Worm (Caenorhabditis elegans) whole organism, L2 larva: Measurements from ENCODE around the gene F58F9.9.
A peak's percentile ranks its signal among the peaks of the same experiment; 100 is the strongest.

Source experiments
- C34F6.9 ChIP-seq: fragments of 150-350 bp; optimal IDR thresholded peaks from 2 replicates; lab custom pipeline; 2014; ENCODE audit warnings: missing biosample characterization, missing genetic modification characterization
- F13H6.1 ChIP-seq: sonication (generic microtip); optimal IDR thresholded peaks from 2 replicates; lab custom pipeline; 2016; ENCODE audit warnings: missing genetic modification characterization, missing compliant biosample characterization
- Y55F3AM.14 ChIP-seq: fragments of 200-800 bp; sonication (Bioruptor generic); optimal IDR thresholded peaks from 2 replicates; lab custom pipeline; 2018; ENCODE audit warnings: mild to moderate bottlenecking, missing genetic modification characterization, missing compliant biosample characterization
- ZK546.5 ChIP-seq: sonication (generic microtip); optimal IDR thresholded peaks from 2 replicates; lab custom pipeline; 2017; ENCODE audit warnings: missing biosample characterization, missing genetic modification characterization
- alr-1 ChIP-seq: fragments of 150-350 bp; optimal IDR thresholded peaks from 2 replicates; lab custom pipeline; 2014; ENCODE audit warnings: missing biosample characterization, missing genetic modification characterization
- aly-2 ChIP-seq: fragments of 150-350 bp; optimal IDR thresholded peaks from 2 replicates; lab custom pipeline; 2014; ENCODE audit warnings: missing biosample characterization, missing genetic modification characterization
- ama-1 ChIP-seq: fragments of 150-350 bp; optimal IDR thresholded peaks from 2 replicates; lab custom pipeline; 2018; ENCODE audit warnings: inconsistent platforms
- blmp-1 ChIP-seq: sonication (generic microtip); optimal IDR thresholded peaks from 2 replicates; lab custom pipeline; 2017; ENCODE audit warnings: missing genetic modification characterization, mild to moderate bottlenecking, missing compliant biosample characterization, antibody characterized with exemption, moderate library complexity; ENCODE audit not compliant: insufficient read depth
- ceh-16 ChIP-seq: fragments of 150-350 bp; optimal IDR thresholded peaks from 2 replicates; lab custom pipeline; 2014; ENCODE audit warnings: missing biosample characterization, missing genetic modification characterization
- ceh-82 ChIP-seq: fragments of 150-350 bp; optimal IDR thresholded peaks from 2 replicates; lab custom pipeline; 2014; ENCODE audit warnings: missing biosample characterization, missing genetic modification characterization
- crh-2 ChIP-seq: sonication (generic microtip); optimal IDR thresholded peaks from 2 replicates; lab custom pipeline; 2017; ENCODE audit warnings: missing biosample characterization, missing genetic modification characterization
- dmd-4 ChIP-seq: sonication (generic microtip); optimal IDR thresholded peaks from 2 replicates; lab custom pipeline; 2017; ENCODE audit warnings: missing biosample characterization, missing genetic modification characterization
- elt-3 ChIP-seq: sonication (generic microtip); optimal IDR thresholded peaks from 2 replicates; lab custom pipeline; 2017; ENCODE audit warnings: missing biosample characterization, missing genetic modification characterization
- fos-1 ChIP-seq: fragments of 150-350 bp; optimal IDR thresholded peaks from 2 replicates; lab custom pipeline; 2014; ENCODE audit warnings: missing biosample characterization, missing genetic modification characterization
- gmeb-1 ChIP-seq: fragments of 150-350 bp; optimal IDR thresholded peaks from 2 replicates; lab custom pipeline; 2014; ENCODE audit warnings: missing biosample characterization, missing genetic modification characterization
- lin-11 ChIP-seq: fragments of 150-350 bp; sonication (generic microtip); optimal IDR thresholded peaks from 2 replicates; lab custom pipeline; 2014; ENCODE audit warnings: missing biosample characterization, missing genetic modification characterization, inconsistent platforms, mixed read lengths
- lin-13 ChIP-seq: fragments of 150-350 bp; optimal IDR thresholded peaks from 2 replicates; lab custom pipeline; 2014; ENCODE audit warnings: missing biosample characterization, missing genetic modification reagents, missing genetic modification characterization
- lsy-2 ChIP-seq, 2 experiments: fragments of 150-350 bp in 1 of 2; sonication (generic microtip) in 1 of 2; optimal IDR thresholded peaks; 2 replicates each; lab custom pipeline; 2014 to 2017; ENCODE audit warnings: missing biosample characterization in 2 of 2, missing genetic modification characterization in 2 of 2
- mab-5 ChIP-seq: fragments of 150-350 bp; optimal IDR thresholded peaks from 2 replicates; lab custom pipeline; 2014; ENCODE audit warnings: missing biosample characterization, missing genetic modification characterization
- mbf-1 ChIP-seq: sonication (generic microtip); optimal IDR thresholded peaks from 2 replicates; lab custom pipeline; 2017; ENCODE audit warnings: missing biosample characterization, missing genetic modification characterization
- mdl-1 ChIP-seq, 2 experiments: fragments of 150-350 bp in 1 of 2; sonication (generic microtip) in 1 of 2; optimal IDR thresholded peaks; 2 replicates each; lab custom pipeline; 2017; ENCODE audit warnings: missing biosample characterization in 2 of 2, missing genetic modification characterization in 2 of 2
- nhr-10 ChIP-seq: sonication (generic microtip); optimal IDR thresholded peaks from 2 replicates; lab custom pipeline; 2017; ENCODE audit warnings: missing biosample characterization, missing genetic modification characterization
- nhr-11 ChIP-seq: fragments of 150-350 bp; optimal IDR thresholded peaks from 2 replicates; lab custom pipeline; 2014; ENCODE audit warnings: missing biosample characterization, missing genetic modification characterization
- nhr-12 ChIP-seq: fragments of 150-350 bp; optimal IDR thresholded peaks from 2 replicates; lab custom pipeline; 2014; ENCODE audit warnings: missing biosample characterization, missing genetic modification characterization
- nhr-129 ChIP-seq: fragments of 150-350 bp; optimal IDR thresholded peaks from 2 replicates; lab custom pipeline; 2014; ENCODE audit warnings: missing biosample characterization, missing genetic modification characterization
- nhr-21 ChIP-seq: fragments of 150-350 bp; optimal IDR thresholded peaks from 2 replicates; lab custom pipeline; 2014; ENCODE audit warnings: missing biosample characterization, missing genetic modification characterization
- nhr-23 ChIP-seq: fragments of 150-350 bp; optimal IDR thresholded peaks from 2 replicates; lab custom pipeline; 2014; ENCODE audit warnings: missing biosample characterization, missing genetic modification reagents, missing genetic modification characterization
- nhr-237 ChIP-seq: fragments of 150-350 bp; optimal IDR thresholded peaks from 2 replicates; lab custom pipeline; 2014; ENCODE audit warnings: missing biosample characterization, missing genetic modification characterization
- nhr-6 ChIP-seq: fragments of 150-350 bp; optimal IDR thresholded peaks from 2 replicates; lab custom pipeline; 2014; ENCODE audit warnings: missing biosample characterization, missing genetic modification characterization
- nhr-77 ChIP-seq: fragments of 150-350 bp; optimal IDR thresholded peaks from 2 replicates; lab custom pipeline; 2014; ENCODE audit warnings: missing biosample characterization, missing genetic modification characterization
- peb-1 ChIP-seq: fragments of 150-350 bp; optimal IDR thresholded peaks from 2 replicates; lab custom pipeline; 2014; ENCODE audit warnings: missing biosample characterization, missing genetic modification characterization
- sem-4 ChIP-seq: fragments of 150-350 bp; optimal IDR thresholded peaks from 2 replicates; lab custom pipeline; 2014; ENCODE audit warnings: missing biosample characterization, missing genetic modification reagents, missing genetic modification characterization
- skn-1 ChIP-seq: sonication (generic microtip); optimal IDR thresholded peaks from 2 replicates; lab custom pipeline; 2017; ENCODE audit warnings: missing biosample characterization, missing genetic modification characterization
- sma-3 ChIP-seq: sonication (generic microtip); optimal IDR thresholded peaks from 2 replicates; lab custom pipeline; 2016; ENCODE audit warnings: missing genetic modification reagents, missing genetic modification characterization, missing compliant biosample characterization
- sma-9 ChIP-seq, 2 experiments: fragments of 150-350 bp in 1 of 2; sonication (generic microtip) in 1 of 2; optimal IDR thresholded peaks; 2 replicates each; lab custom pipeline; 2014 to 2016; ENCODE audit warnings: missing genetic modification characterization in 2 of 2, mild to moderate bottlenecking in 1 of 2, missing biosample characterization in 1 of 2, missing compliant biosample characterization in 1 of 2, missing genetic modification reagents in 1 of 2, moderate library complexity in 1 of 2
- snpc-4 ChIP-seq: fragments of 150-350 bp; optimal IDR thresholded peaks from 2 replicates; lab custom pipeline; 2014; ENCODE audit warnings: missing biosample characterization, missing genetic modification characterization
- unc-39 ChIP-seq: fragments of 150-350 bp; optimal IDR thresholded peaks from 2 replicates; lab custom pipeline; 2014; ENCODE audit warnings: missing biosample characterization, missing genetic modification characterization
- unc-55 ChIP-seq: fragments of 150-350 bp; sonication (generic microtip); optimal IDR thresholded peaks from 3 replicates; lab custom pipeline; 2014; ENCODE audit warnings: missing biosample characterization, missing genetic modification reagents, missing genetic modification characterization
- ztf-1 ChIP-seq: fragments of 200-800 bp; sonication (Bioruptor generic); conservative IDR thresholded peaks from 2 replicates; pipeline ENCODE4 v1.3.6; 2022; ENCODE audit warnings: missing genetic modification characterization, missing compliant biosample characterization
- ztf-11 ChIP-seq: sonication (generic microtip); optimal IDR thresholded peaks from 2 replicates; lab custom pipeline; 2017; ENCODE audit warnings: missing biosample characterization, missing genetic modification characterization
- ztf-4 ChIP-seq: fragments of 150-350 bp; optimal IDR thresholded peaks from 2 replicates; lab custom pipeline; 2014; ENCODE audit warnings: missing biosample characterization, missing genetic modification characterization

F58F9.9 gene

DNA sequence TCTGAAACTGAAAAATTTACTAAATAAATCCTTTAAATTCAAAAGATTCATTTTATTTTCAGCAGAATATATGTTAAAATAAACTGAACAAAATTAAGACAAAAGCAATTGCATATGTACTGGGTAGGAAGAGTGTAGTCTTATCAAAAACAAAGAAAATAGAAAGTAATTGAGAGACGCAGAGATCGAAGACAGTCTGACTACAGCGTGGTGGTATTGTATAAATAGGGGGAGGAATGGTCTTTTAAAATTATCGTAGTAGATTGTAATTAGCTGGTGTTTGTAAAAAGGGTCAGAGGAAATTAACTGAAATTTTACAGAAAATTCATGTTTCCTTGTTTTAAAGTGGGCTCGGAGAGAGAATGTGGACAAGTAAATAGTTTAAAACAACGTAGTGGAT is 8.4 kb downstream of the F58F9.9 start, which contains the start of gene acox-3:
Gene acox-3 (minus strand): TSS at position 7 of the 400 bp plus-strand sequence.
- TF ChIP-seq nhr-6: no peak
- no peak for TF ChIP-seq ZK546.5 (tag; lab: Kevin White, UChicago)
- no peak for TF ChIP-seq Y55F3AM.14
- TF ChIP-seq ceh-16 (tag; lab: Kevin White, UChicago): no peak
- TF ChIP-seq nhr-21 (tag; lab: Kevin White, UChicago): no peak
- no peak for TF ChIP-seq lin-13 (GFP tag; lab: Kevin White, UChicago)
- TF ChIP-seq lsy-2 (tag; optimal IDR thresholded peaks at IDR 0.05; lab: Kevin White, UChicago): no peak
- no peak for TF ChIP-seq sma-3 (GFP tag; lab: Kevin White, UChicago)
- TF ChIP-seq nhr-23 (tag; lab: Kevin White, UChicago): no peak
- TF ChIP-seq mbf-1 (tag; lab: Kevin White, UChicago): no peak
- TF ChIP-seq ztf-4 (tag; lab: Kevin White, UChicago): no peak
- no peak for TF ChIP-seq F13H6.1
- no peak for TF ChIP-seq nhr-11 (tag; lab: Kevin White, UChicago)
- TF ChIP-seq lin-11 (tag; lab: Kevin White, UChicago): no peak
- no peak for TF ChIP-seq nhr-77 (tag; lab: Kevin White, UChicago)
- no peak for TF ChIP-seq C34F6.9
- no peak for TF ChIP-seq elt-3 (tag; lab: Kevin White, UChicago)
- TF ChIP-seq nhr-12 (tag; lab: Kevin White, UChicago): no peak
- TF ChIP-seq unc-39 (tag; lab: Kevin White, UChicago): no peak
- TF ChIP-seq dmd-4 (tag; lab: Kevin White, UChicago): no peak
- TF ChIP-seq ztf-11: no peak
- TF ChIP-seq nhr-10 (tag; lab: Kevin White, UChicago): no peak
- no peak for TF ChIP-seq ama-1
- TF ChIP-seq peb-1: no peak
- peak; percentile 28 for TF ChIP-seq blmp-1
- TF ChIP-seq nhr-237: no peak
- peak; percentile 24 for TF ChIP-seq crh-2 (tag; lab: Kevin White, UChicago)
- TF ChIP-seq gmeb-1 (tag; lab: Kevin White, UChicago): peak; percentile 58
- TF ChIP-seq sma-9 (GFP tag; optimal IDR thresholded peaks at IDR 0.05; lab: Kevin White, UChicago): peak; percentile 82
- no peak for TF ChIP-seq sma-9 (tag; optimal IDR thresholded peaks at IDR 0.05; lab: Kevin White, UChicago)
- TF ChIP-seq mab-5: no peak
- no peak for TF ChIP-seq unc-55 (GFP tag; lab: Kevin White, UChicago)
- TF ChIP-seq aly-2 (tag; lab: Kevin White, UChicago): no peak
- no peak for TF ChIP-seq alr-1 (tag; lab: Kevin White, UChicago)
- no peak for TF ChIP-seq ztf-1 (GFP tag; lab: Robert Waterston, UW)
- no peak for TF ChIP-seq snpc-4 (tag; lab: Kevin White, UChicago)
- peak; percentile 56 for TF ChIP-seq fos-1 (tag; lab: Kevin White, UChicago)
- TF ChIP-seq ceh-82 (tag; lab: Kevin White, UChicago): no peak

DNA sequence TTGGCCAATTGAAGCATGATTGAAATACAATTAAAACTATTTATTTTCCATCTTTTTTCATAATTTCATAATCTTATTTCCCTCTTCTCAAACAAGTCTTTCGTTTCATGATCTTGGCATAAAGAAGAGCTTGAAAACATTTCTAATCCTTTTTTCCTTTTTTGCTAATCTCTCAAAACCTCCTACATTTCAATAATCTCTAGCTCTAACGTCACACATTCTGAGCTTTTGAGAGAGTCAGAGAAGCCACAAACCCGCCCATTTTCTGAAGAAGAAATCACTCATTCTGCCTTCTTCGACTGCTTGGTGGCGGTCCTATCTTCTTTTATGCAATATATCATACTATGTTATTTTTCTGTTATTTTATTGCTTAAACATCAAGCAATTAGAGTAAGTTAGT is 9.5 kb downstream of the F58F9.9 start, which contains the start of gene F58F9.1:
Gene F58F9.1 (plus strand): TSS at position 251 of the 400 bp plus-strand sequence.
- TF ChIP-seq unc-55 (GFP tag; lab: Kevin White, UChicago) (peak; percentile 79), sem-4 (tag; lab: Kevin White, UChicago) (no peak), C34F6.9 (peak; percentile 24), elt-3 (tag; lab: Kevin White, UChicago) (no peak), nhr-129 (tag; lab: Kevin White, UChicago) (no peak), mab-5 (peak; percentile 36), mdl-1 (tag; optimal IDR thresholded peaks at IDR 0.05; lab: Kevin White, UChicago) (no peak), nhr-12 (tag; lab: Kevin White, UChicago) (no peak), alr-1 (tag; lab: Kevin White, UChicago) (no peak), skn-1 (no peak), unc-39 (tag; lab: Kevin White, UChicago) (no peak), nhr-77 (tag; lab: Kevin White, UChicago) (no peak), dmd-4 (tag; lab: Kevin White, UChicago) (no peak), ceh-82 (tag; lab: Kevin White, UChicago) (no peak), lin-13 (GFP tag; lab: Kevin White, UChicago) (no peak), lsy-2 (tag; optimal IDR thresholded peaks at IDR 0.05; lab: Kevin White, UChicago) (peak in 1 of 2 experiments; percentile 37)
